Worm (Caenorhabditis elegans): ENCODE measurements around the gene math-3.

math-3 gene

ce11 chrII:1741248-1741647, 30.6 kb upstream of the math-3 start, which contains the start of gene K07G6.1:
K07G6.1 (plus strand) TSS chrII:1741548.
- TF ChIP-seq klf-2 (GFP tag; conservative IDR thresholded peaks at IDR 0.05): no peak

- TF ChIP-seq ref-1 (GFP tag; conservative IDR thresholded peaks at IDR 0.05) (no peak), klf-2 (GFP tag; conservative IDR thresholded peaks at IDR 0.05) (no peak), flt-1 (GFP tag; IDR thresholded peaks at IDR 0.05) (no peak), ztf-29 (GFP tag; IDR thresholded peaks at IDR 0.05) (no peak), med-1 (GFP tag; optimal IDR thresholded peaks at IDR 0.05; ENCODE audit: insufficient read depth) (no peak), T22C8.4 (GFP tag; IDR thresholded peaks at IDR 0.05) (no peak), ztf-23 (GFP tag; IDR thresholded peaks at IDR 0.05) (no peak), cog-1 (tag; optimal IDR thresholded peaks at IDR 0.05) (no peak), tab-1 (GFP tag; IDR thresholded peaks at IDR 0.05) (no peak)
Measured at ce11 chrII:1742535-1742934, 29.4 kb upstream of the math-3 start, which contains the start of gene F36H5.12. F36H5.12 (plus strand) TSS chrII:1742835.

- no peak for TF ChIP-seq klf-2 (GFP tag; conservative IDR thresholded peaks at IDR 0.05)
- TF ChIP-seq ztf-29 (GFP tag; IDR thresholded peaks at IDR 0.05): no peak
- TF ChIP-seq cog-1 (tag; optimal IDR thresholded peaks at IDR 0.05): no peak
Measured at ce11 chrII:1744183-1744582, 27.7 kb upstream of the math-3 start, which contains the start of gene clec-19. clec-19 (plus strand) TSS chrII:1744483.

ce11 chrII:1750413-1750812, 21.5 kb upstream of the math-3 start, which contains the start of the genes F36H5.13 and F36H5.8:
F36H5.13 (minus strand) TSS chrII:1750513.
F36H5.8 (minus strand) TSS chrII:1750686.
- TF ChIP-seq tab-1 (GFP tag; IDR thresholded peaks at IDR 0.05) (no peak), ref-1 (GFP tag; conservative IDR thresholded peaks at IDR 0.05) (no peak), cog-1 (tag; optimal IDR thresholded peaks at IDR 0.05) (no peak), med-1 (GFP tag; optimal IDR thresholded peaks at IDR 0.05; ENCODE audit: insufficient read depth) (no peak), T22C8.4 (GFP tag; IDR thresholded peaks at IDR 0.05) (no peak), ztf-29 (GFP tag; IDR thresholded peaks at IDR 0.05) (no peak), klf-2 (GFP tag; conservative IDR thresholded peaks at IDR 0.05) (no peak), ztf-23 (GFP tag; IDR thresholded peaks at IDR 0.05) (no peak), flt-1 (GFP tag; IDR thresholded peaks at IDR 0.05) (no peak)

ce11 chrII:1752990-1753389, 18.9 kb upstream of the math-3 start, which contains the start of gene F36H5.9:
F36H5.9 (minus strand) TSS chrII:1753090.
- TF ChIP-seq ref-1 (GFP tag; conservative IDR thresholded peaks at IDR 0.05) (no peak), T22C8.4 (GFP tag; IDR thresholded peaks at IDR 0.05) (no peak), cog-1 (tag; optimal IDR thresholded peaks at IDR 0.05) (no peak), tab-1 (GFP tag; IDR thresholded peaks at IDR 0.05) (no peak), klf-2 (GFP tag; conservative IDR thresholded peaks at IDR 0.05) (no peak), flt-1 (GFP tag; IDR thresholded peaks at IDR 0.05) (no peak), med-1 (GFP tag; optimal IDR thresholded peaks at IDR 0.05; ENCODE audit: insufficient read depth) (no peak), ztf-29 (GFP tag; IDR thresholded peaks at IDR 0.05) (no peak), ztf-23 (GFP tag; IDR thresholded peaks at IDR 0.05) (no peak)

- no peak for TF ChIP-seq cog-1 (tag; optimal IDR thresholded peaks at IDR 0.05)
- TF ChIP-seq ref-1 (GFP tag; conservative IDR thresholded peaks at IDR 0.05): no peak
- TF ChIP-seq T22C8.4 (GFP tag; IDR thresholded peaks at IDR 0.05): no peak
Measured at ce11 chrII:1756072-1756471, 15.8 kb upstream of the math-3 start, which contains the start of gene F36H5.17. F36H5.17 (minus strand) TSS chrII:1756172.

- TF ChIP-seq cog-1 (tag; optimal IDR thresholded peaks at IDR 0.05): no peak
- no peak for TF ChIP-seq klf-2 (GFP tag; conservative IDR thresholded peaks at IDR 0.05)
- TF ChIP-seq T22C8.4 (GFP tag; IDR thresholded peaks at IDR 0.05): no peak
- TF ChIP-seq ztf-23 (GFP tag; IDR thresholded peaks at IDR 0.05): no peak
- TF ChIP-seq ref-1 (GFP tag; conservative IDR thresholded peaks at IDR 0.05): no peak
Measured at ce11 chrII:1756582-1756981, 15.3 kb upstream of the math-3 start, which contains the start of gene fbxb-53. fbxb-53 (plus strand) TSS chrII:1756882.

ce11 chrII:1757033-1757432, 14.9 kb upstream of the math-3 start, which contains the start of gene F36H5.10:
F36H5.10 (plus strand) TSS chrII:1757333.
- TF ChIP-seq med-1 (GFP tag; optimal IDR thresholded peaks at IDR 0.05; ENCODE audit: insufficient read depth) (no peak), cog-1 (tag; optimal IDR thresholded peaks at IDR 0.05) (no peak), flt-1 (GFP tag; IDR thresholded peaks at IDR 0.05) (no peak), klf-2 (GFP tag; conservative IDR thresholded peaks at IDR 0.05) (no peak)

- TF ChIP-seq T22C8.4 (GFP tag; IDR thresholded peaks at IDR 0.05) (no peak), klf-2 (GFP tag; conservative IDR thresholded peaks at IDR 0.05) (no peak), ztf-29 (GFP tag; IDR thresholded peaks at IDR 0.05) (no peak), med-1 (GFP tag; optimal IDR thresholded peaks at IDR 0.05; ENCODE audit: insufficient read depth) (no peak), flt-1 (GFP tag; IDR thresholded peaks at IDR 0.05) (no peak), ref-1 (GFP tag; conservative IDR thresholded peaks at IDR 0.05) (no peak), ztf-23 (GFP tag; IDR thresholded peaks at IDR 0.05) (no peak), tab-1 (GFP tag; IDR thresholded peaks at IDR 0.05) (no peak), cog-1 (tag; optimal IDR thresholded peaks at IDR 0.05) (no peak)
Measured at ce11 chrII:1759602-1760001, 12.3 kb upstream of the math-3 start, which contains the start of gene F36H5.18. F36H5.18 (plus strand) TSS chrII:1759902.

ce11 chrII:1761564-1761963, 10.3 kb upstream of the math-3 start, which contains the start of gene F36H5.4:
F36H5.4 (plus strand) TSS chrII:1761864.
- no peak for TF ChIP-seq med-1 (GFP tag; optimal IDR thresholded peaks at IDR 0.05; ENCODE audit: insufficient read depth)
- no peak for TF ChIP-seq cog-1 (tag; optimal IDR thresholded peaks at IDR 0.05)
- no peak for TF ChIP-seq ztf-23 (GFP tag; IDR thresholded peaks at IDR 0.05)
- TF ChIP-seq tab-1 (GFP tag; IDR thresholded peaks at IDR 0.05): no peak
- no peak for TF ChIP-seq flt-1 (GFP tag; IDR thresholded peaks at IDR 0.05)
- TF ChIP-seq klf-2 (GFP tag; conservative IDR thresholded peaks at IDR 0.05): no peak
- no peak for TF ChIP-seq ref-1 (GFP tag; conservative IDR thresholded peaks at IDR 0.05)
- no peak for TF ChIP-seq ztf-29 (GFP tag; IDR thresholded peaks at IDR 0.05)
- no peak for TF ChIP-seq T22C8.4 (GFP tag; IDR thresholded peaks at IDR 0.05)

Data from whole organism, midembryonic.